Worm (Caenorhabditis elegans): ENCODE data around the gene C16D9.4.

The C16D9.4 gene

DNA sequence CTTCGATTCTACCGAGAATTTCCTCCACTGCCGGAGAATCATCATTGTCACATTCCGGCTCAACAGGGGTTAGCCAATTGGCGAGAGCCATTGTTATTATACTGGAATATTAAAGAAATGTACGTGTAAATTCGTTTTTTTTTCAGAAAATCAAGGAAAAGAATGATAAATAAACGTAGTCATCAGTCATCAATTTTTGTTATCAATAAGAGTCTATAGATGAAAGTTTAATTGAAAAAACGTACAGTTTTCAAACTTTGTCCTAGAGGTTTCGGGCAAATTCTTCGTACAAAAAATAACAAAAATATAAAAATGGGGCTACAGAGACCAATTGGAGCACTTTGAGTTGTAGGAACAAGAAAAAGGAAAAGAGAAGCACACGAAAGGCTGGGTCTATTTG is 43.7 kb downstream of the C16D9.4 start, which contains the start of gene F20D6.11:
Gene F20D6.11 (minus strand): TSS at position 101 of the 400 bp plus-strand sequence.
- no peak for TF ChIP-seq nhr-11 (tag; optimal IDR thresholded peaks at IDR 0.05)
- peak; percentile 5 for TF ChIP-seq hlh-11 (tag; optimal IDR thresholded peaks at IDR 0.05)
- TF ChIP-seq mdt-29 (GFP tag; IDR thresholded peaks at IDR 0.05) = no peak
- TF ChIP-seq D1046.2 (GFP tag; IDR thresholded peaks at IDR 0.05) = no peak
- no peak for TF ChIP-seq F37D6.2 (tag; optimal IDR thresholded peaks at IDR 0.05)
- no peak for TF ChIP-seq daf-16 (GFP tag; optimal IDR thresholded peaks at IDR 0.05)
- TF ChIP-seq daf-16 (tag; optimal IDR thresholded peaks at IDR 0.05) = peak; percentile 19
- no peak for TF ChIP-seq nhr-237 (tag; optimal IDR thresholded peaks at IDR 0.05)
- TF ChIP-seq pha-4 (GFP tag; IDR thresholded peaks at IDR 0.05) = no peak
- no peak for TF ChIP-seq pha-4 (tag; optimal IDR thresholded peaks at IDR 0.05)
- TF ChIP-seq tra-1 (GFP tag; IDR thresholded peaks at IDR 0.05) = no peak
- TF ChIP-seq Y105C5A.15 (GFP tag; IDR thresholded peaks at IDR 0.05) = no peak
- no peak for TF ChIP-seq lin-1 (GFP tag; IDR thresholded peaks at IDR 0.05)
- no peak for TF ChIP-seq lir-3 (tag; optimal IDR thresholded peaks at IDR 0.05)
- TF ChIP-seq mep-1 (tag; optimal IDR thresholded peaks at IDR 0.05) = no peak
- no peak for TF ChIP-seq snpc-4 (tag; optimal IDR thresholded peaks at IDR 0.05)
- TF ChIP-seq rbr-2 (tag; optimal IDR thresholded peaks at IDR 0.05) = no peak
- no peak for TF ChIP-seq nhr-111 (GFP tag; optimal IDR thresholded peaks at IDR 0.05)

DNA sequence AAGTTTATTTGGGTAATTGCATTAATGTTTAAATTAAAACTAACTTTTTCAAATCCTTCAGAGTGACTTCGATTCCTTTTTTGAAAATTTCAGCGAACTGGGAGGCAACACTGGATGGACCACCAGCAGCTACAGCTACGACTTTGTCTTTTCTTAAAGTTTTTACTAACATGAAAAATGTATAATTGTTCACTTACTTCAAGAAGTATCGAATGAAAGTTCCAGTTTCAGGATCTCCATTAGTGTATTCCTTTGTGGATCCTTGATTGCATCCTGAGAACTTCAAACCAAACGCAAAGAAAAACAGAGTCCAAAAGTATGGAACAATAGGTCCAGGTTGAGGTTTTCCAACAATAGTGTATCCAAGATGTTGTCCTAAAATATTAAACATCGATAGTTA is 45.7 kb downstream of the C16D9.4 start:
- TF ChIP-seq aha-1 (tag) = peak; percentile 27
- no peak for TF ChIP-seq dmd-8 (GFP tag; IDR thresholded peaks at IDR 0.05)
- peak in 1 of 2 experiments; percentile 92 for TF ChIP-seq unc-62 (GFP tag; optimal IDR thresholded peaks at IDR 0.05 in 1 of 2)
- no peak for TF ChIP-seq unc-62 (tag; optimal IDR thresholded peaks at IDR 0.05)

DNA sequence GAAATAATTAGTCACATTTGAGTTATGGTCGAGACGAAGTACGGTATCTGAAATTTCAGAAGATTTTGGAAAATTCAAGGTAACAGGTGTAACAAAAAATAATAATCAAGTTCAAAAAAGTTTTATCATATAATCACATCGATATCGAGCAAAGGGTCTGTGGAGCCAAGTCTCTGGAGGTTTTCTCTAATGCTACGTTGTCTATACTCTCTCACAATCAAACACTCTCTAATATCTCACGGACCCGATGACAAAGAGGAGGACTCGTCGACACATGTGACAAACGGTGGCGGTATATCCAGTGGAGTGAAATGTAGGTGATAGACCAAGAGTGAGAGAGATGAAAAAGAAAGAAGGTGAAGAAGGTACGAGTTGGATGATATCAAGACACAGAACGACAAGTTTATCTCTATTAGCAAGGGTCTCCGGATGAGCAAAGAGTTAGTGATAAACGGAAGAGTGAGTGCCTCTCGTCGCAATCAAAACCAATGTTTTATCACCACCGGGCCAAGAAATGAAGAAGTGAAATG is 46.7 kb downstream of the C16D9.4 start, which contains the start of gene F20D6.10:
Gene F20D6.10 (minus strand): TSS at position 51 of the 530 bp plus-strand sequence.
- no peak for TF ChIP-seq mxl-2 (GFP tag; conservative IDR thresholded peaks at IDR 0.05)
- no peak for TF ChIP-seq php-3 (GFP tag; IDR thresholded peaks at IDR 0.05)
- no peak for TF ChIP-seq F37D6.2 (tag; optimal IDR thresholded peaks at IDR 0.05)
- TF ChIP-seq unc-39 (tag; optimal IDR thresholded peaks at IDR 0.05) = no peak
- TF ChIP-seq zip-2 (tag; optimal IDR thresholded peaks at IDR 0.05) = no peak
- TF ChIP-seq hlh-30 (tag; optimal IDR thresholded peaks at IDR 0.05; ENCODE audit: insufficient read depth) = peak; percentile 41
- TF ChIP-seq snpc-4 (tag; optimal IDR thresholded peaks at IDR 0.05) = no peak
- TF ChIP-seq lin-13 (GFP tag; optimal IDR thresholded peaks at IDR 0.05) = no peak
- peak; percentile 58 for TF ChIP-seq aha-1 (tag)
- TF ChIP-seq ZK546.5 (tag; optimal IDR thresholded peaks at IDR 0.05) = no peak
- TF ChIP-seq daf-16 (GFP tag; optimal IDR thresholded peaks at IDR 0.05) = peak in 1 of 2 experiments; percentile 55
- no peak for TF ChIP-seq daf-16 (tag; optimal IDR thresholded peaks at IDR 0.05)
- no peak for TF ChIP-seq T20F7.1 (GFP tag; optimal IDR thresholded peaks at IDR 0.05)
- no peak for TF ChIP-seq unc-130 (GFP tag; optimal IDR thresholded peaks at IDR 0.05)
- no peak for TF ChIP-seq gei-8 (GFP tag; optimal IDR thresholded peaks at IDR 0.05)
- TF ChIP-seq jun-1 (tag; optimal IDR thresholded peaks at IDR 0.05) = no peak
- TF ChIP-seq lir-3 (tag; optimal IDR thresholded peaks at IDR 0.05) = no peak
- TF ChIP-seq nhr-11 (tag; optimal IDR thresholded peaks at IDR 0.05) = peak; percentile 34
- no peak for TF ChIP-seq daf-19 (GFP tag; conservative IDR thresholded peaks at IDR 0.05)
- TF ChIP-seq lin-1 (GFP tag; IDR thresholded peaks at IDR 0.05) = no peak
- no peak for TF ChIP-seq hmg-1.1 (GFP tag; IDR thresholded peaks at IDR 0.05)
- no peak for TF ChIP-seq arid-1 (GFP tag; conservative IDR thresholded peaks at IDR 0.05)
- peak in 1 of 2 experiments; percentile 33 for TF ChIP-seq unc-62 (GFP tag; optimal IDR thresholded peaks at IDR 0.05 in 1 of 2)
- TF ChIP-seq unc-62 (tag; optimal IDR thresholded peaks at IDR 0.05) = no peak
- TF ChIP-seq zag-1 (tag; optimal IDR thresholded peaks at IDR 0.05) = no peak
- TF ChIP-seq ztf-7 (tag; optimal IDR thresholded peaks at IDR 0.05) = no peak
- TF ChIP-seq tag-97 (GFP tag; IDR thresholded peaks at IDR 0.05) = no peak
- TF ChIP-seq T26A8.4 (GFP tag; IDR thresholded peaks at IDR 0.05) = no peak
- TF ChIP-seq mep-1 (tag; optimal IDR thresholded peaks at IDR 0.05) = no peak
